Fruit fly (Drosophila melanogaster): ENCODE results near the gene CG43999.
A peak's percentile ranks its signal among the peaks of the same experiment; 100 is the strongest.

dm6 chr3R:23931095-23931728 lies 2.4 kb upstream of the CG43999 start, which contains the start of the genes Rpt2 and CG13599:
- TF ChIP-seq CG32121 (GFP tag; IDR thresholded peaks at IDR 0.05) (no peak), Pif1A (GFP tag; optimal IDR thresholded peaks at IDR 0.05) (no peak), EcR (GFP tag; optimal IDR thresholded peaks at IDR 0.05) (peak; percentile 18), CG8159 (tag; optimal IDR thresholded peaks at IDR 0.05) (no peak)
